Fruit fly (Drosophila melanogaster) whole organism, embryonic: Measurements from ENCODE around the gene Reg-2.

Experiments
- Aef1 ChIP-seq: fragments of 200-800 bp; sonication (Bioruptor generic); IDR thresholded peaks from 3 replicates; pipeline ENCODE4 v1.3.6; 2022; ENCODE audit warnings: missing biosample characterization, missing genetic modification characterization
- Asciz ChIP-seq: fragments of 200-800 bp; sonication (Bioruptor generic); optimal IDR thresholded peaks from 2 replicates; lab custom pipeline; 2017; ENCODE audit warnings: missing biosample characterization, mild to moderate bottlenecking, missing genetic modification characterization, missing genetic modification reagents
- CG10431 ChIP-seq: fragments of 200-800 bp; sonication (Bioruptor generic); optimal IDR thresholded peaks from 3 replicates; lab custom pipeline; 2018; ENCODE audit warnings: missing biosample characterization, mild to moderate bottlenecking, missing genetic modification characterization
- CG10462 ChIP-seq: fragments of 200-800 bp; sonication (Bioruptor generic); optimal IDR thresholded peaks from 2 replicates; lab custom pipeline; 2016; ENCODE audit warnings: missing biosample characterization, missing genetic modification characterization
- CG14710 ChIP-seq: fragments of 200-800 bp; sonication (Bioruptor generic); optimal IDR thresholded peaks from 3 replicates; lab custom pipeline; 2019; ENCODE audit warnings: missing biosample characterization, mild to moderate bottlenecking, missing genetic modification characterization, moderate library complexity
- CG15601 ChIP-seq: fragments of 200-800 bp; sonication (Bioruptor generic); optimal IDR thresholded peaks from 3 replicates; lab custom pipeline; 2019; ENCODE audit warnings: missing biosample characterization, mild to moderate bottlenecking, missing genetic modification characterization, moderate library complexity
- CG17912 ChIP-seq: fragments of 200-800 bp; sonication (Bioruptor generic); optimal IDR thresholded peaks from 2 replicates; lab custom pipeline; 2018; ENCODE audit warnings: missing biosample characterization, mild to moderate bottlenecking, missing genetic modification characterization
- CG18262 ChIP-seq: fragments of 200-800 bp; optimal IDR thresholded peaks from 3 replicates; lab custom pipeline; 2019; ENCODE audit warnings: missing biosample characterization, mild to moderate bottlenecking, missing genetic modification characterization, moderate library complexity
- CG18619 ChIP-seq: fragments of 200-800 bp; sonication (Bioruptor generic); optimal IDR thresholded peaks from 3 replicates; lab custom pipeline; 2017; ENCODE audit warnings: missing biosample characterization, mild to moderate bottlenecking, missing genetic modification characterization
- CG2129 ChIP-seq: fragments of 200-800 bp; sonication (Bioruptor generic); IDR thresholded peaks from 2 replicates; pipeline ENCODE4 v1.3.6; 2022; ENCODE audit warnings: missing biosample characterization, missing genetic modification characterization; ENCODE audit not compliant: partially characterized antibody
- CG2678 ChIP-seq: fragments of 200-800 bp; sonication (Bioruptor generic); optimal IDR thresholded peaks from 3 replicates; lab custom pipeline; 2019; ENCODE audit warnings: missing biosample characterization, mild to moderate bottlenecking, missing genetic modification characterization, moderate library complexity
- CG30431 ChIP-seq: fragments of 200-800 bp; sonication (Bioruptor generic); optimal IDR thresholded peaks from 2 replicates; lab custom pipeline; 2017; ENCODE audit warnings: missing biosample characterization, missing genetic modification characterization
- CG31224 ChIP-seq: fragments of 200-800 bp; sonication (Bioruptor generic); IDR thresholded peaks from 2 replicates; pipeline ENCODE4 v1.3.6; 2022; ENCODE audit warnings: missing biosample characterization, missing genetic modification characterization
- CG34224 ChIP-seq: fragments of 200-800 bp; sonication (Bioruptor generic); IDR thresholded peaks from 3 replicates; pipeline ENCODE4 v1.3.6; 2022; ENCODE audit warnings: missing biosample characterization, missing genetic modification characterization; ENCODE audit not compliant: partially characterized antibody
- CG34376 ChIP-seq: fragments of 200-800 bp; sonication (Bioruptor generic); optimal IDR thresholded peaks from 2 replicates; lab custom pipeline; 2018; ENCODE audit warnings: missing biosample characterization, mild to moderate bottlenecking, missing genetic modification characterization
- CG3995 ChIP-seq: fragments of 200-800 bp; sonication (Bioruptor generic); optimal IDR thresholded peaks from 3 replicates; lab custom pipeline; 2016; ENCODE audit warnings: missing biosample characterization, missing genetic modification characterization
- CG4707 ChIP-seq: fragments of 200-800 bp; sonication (Bioruptor generic); optimal IDR thresholded peaks from 2 replicates; lab custom pipeline; 2018; ENCODE audit warnings: missing biosample characterization, mild to moderate bottlenecking, missing genetic modification characterization, moderate library complexity
- CG5953 ChIP-seq: fragments of 200-800 bp; sonication (Bioruptor generic); IDR thresholded peaks from 2 replicates; pipeline ENCODE4 v1.3.6; 2022; ENCODE audit warnings: missing biosample characterization, missing genetic modification characterization
- CG6854 ChIP-seq: fragments of 200-800 bp; sonication (Bioruptor generic); optimal IDR thresholded peaks from 3 replicates; lab custom pipeline; 2017; ENCODE audit warnings: missing biosample characterization, mild to moderate bottlenecking, missing genetic modification characterization
- CG7963 ChIP-seq: fragments of 200-800 bp; sonication (Bioruptor generic); IDR thresholded peaks from 3 replicates; pipeline ENCODE4 v1.3.6; 2022; ENCODE audit warnings: missing biosample characterization, missing genetic modification characterization; ENCODE audit not compliant: partially characterized antibody
- CG8359 ChIP-seq: fragments of 200-800 bp; sonication (Bioruptor generic); optimal IDR thresholded peaks from 2 replicates; lab custom pipeline; 2017; ENCODE audit warnings: missing biosample characterization, mild to moderate bottlenecking, missing genetic modification characterization, borderline replicate concordance
- CG9215 ChIP-seq: fragments of 200-800 bp; sonication (Bioruptor generic); IDR thresholded peaks from 2 replicates; pipeline ENCODE4 v1.3.6; 2022; ENCODE audit warnings: missing biosample characterization, missing genetic modification characterization
- Eip74EF ChIP-seq, 2 experiments: fragments of 200-800 bp in 1 of 2; fragments of >200 bp in 1 of 2; sonication (Bioruptor generic) in 1 of 2; optimal IDR thresholded peaks; 2 replicates each; lab custom pipeline; 2017 to 2019; ENCODE audit warnings: missing biosample characterization in 2 of 2, missing genetic modification characterization in 2 of 2, mild to moderate bottlenecking in 1 of 2, moderate library complexity in 1 of 2
- GATAe ChIP-seq: fragments of 200-800 bp; sonication (Bioruptor generic); conservative IDR thresholded peaks from 2 replicates; pipeline ENCODE4 v1.3.6; 2022; ENCODE audit warnings: missing biosample characterization, missing genetic modification characterization
- H2.0 ChIP-seq: fragments of 200-800 bp; sonication (Bioruptor generic); IDR thresholded peaks from 2 replicates; pipeline ENCODE4 v1.3.6; 2022; ENCODE audit warnings: missing biosample characterization, missing genetic modification characterization
- HLH3B ChIP-seq: fragments of 200-800 bp; sonication (Bioruptor generic); IDR thresholded peaks from 2 replicates; pipeline ENCODE4 v1.3.6; 2022; ENCODE audit warnings: missing biosample characterization, missing genetic modification characterization
- HmgD ChIP-seq: fragments of 200-800 bp; sonication (Bioruptor generic); optimal IDR thresholded peaks from 3 replicates; lab custom pipeline; 2016; ENCODE audit warnings: missing biosample characterization, missing genetic modification characterization
- Myb ChIP-seq: fragments of 200-800 bp; sonication (Bioruptor generic); optimal IDR thresholded peaks from 2 replicates; lab custom pipeline; 2016; ENCODE audit warnings: missing biosample characterization, missing genetic modification characterization
- Nf-YB ChIP-seq: fragments of 200-800 bp; sonication (Bioruptor generic); optimal IDR thresholded peaks from 3 replicates; lab custom pipeline; 2019; ENCODE audit warnings: missing biosample characterization, mild to moderate bottlenecking, missing genetic modification characterization, moderate library complexity
- al ChIP-seq: fragments of 200-800 bp; sonication (Bioruptor generic); IDR thresholded peaks from 2 replicates; pipeline ENCODE4 v1.3.6; 2022; ENCODE audit warnings: missing biosample characterization, missing genetic modification characterization
- ato ChIP-seq: fragments of 200-800 bp; sonication (Bioruptor generic); IDR thresholded peaks from 2 replicates; pipeline ENCODE4 v1.3.6; 2022; ENCODE audit warnings: missing biosample characterization, missing genetic modification characterization; ENCODE audit not compliant: partially characterized antibody
- bsh ChIP-seq, 2 experiments: fragments of 200-800 bp; sonication (Bioruptor generic); optimal IDR thresholded peaks; 2 replicates each; lab custom pipeline; 2017 to 2018; ENCODE audit warnings: mild to moderate bottlenecking in 2 of 2, missing biosample characterization in 2 of 2, missing genetic modification characterization in 2 of 2, moderate library complexity in 1 of 2
- croc ChIP-seq: fragments of 200-800 bp; sonication (Bioruptor generic); conservative IDR thresholded peaks from 3 replicates; pipeline ENCODE4 v1.3.6; 2022; ENCODE audit warnings: missing biosample characterization, missing genetic modification characterization
- crol ChIP-seq: fragments of 200-800 bp; sonication (Bioruptor generic); IDR thresholded peaks from 2 replicates; pipeline ENCODE4 v1.3.6; 2022; ENCODE audit warnings: missing biosample characterization, missing genetic modification characterization
- dan ChIP-seq: fragments of 200-800 bp; sonication (Bioruptor generic); IDR thresholded peaks from 2 replicates; pipeline ENCODE4 v1.3.6; 2022; ENCODE audit warnings: missing biosample characterization, missing genetic modification characterization
- dpn ChIP-seq, 2 experiments: fragments of 200-800 bp; sonication (Bioruptor generic); optimal IDR thresholded peaks; 3 replicates each; lab custom pipeline; 2016; ENCODE audit warnings: missing biosample characterization in 2 of 2, missing genetic modification characterization in 2 of 2
- en ChIP-seq: fragments of 200-800 bp; sonication (Bioruptor generic); optimal IDR thresholded peaks from 2 replicates; lab custom pipeline; 2016; ENCODE audit warnings: missing biosample characterization, missing genetic modification characterization
- gt ChIP-seq: fragments of 200-800 bp; sonication (Bioruptor generic); IDR thresholded peaks from 2 replicates; pipeline ENCODE4 v1.3.6; 2022; ENCODE audit warnings: missing biosample characterization, missing genetic modification characterization
- lmd ChIP-seq: fragments of 200-800 bp; sonication (Bioruptor generic); IDR thresholded peaks from 2 replicates; pipeline ENCODE4 v1.3.6; 2022; ENCODE audit warnings: missing biosample characterization, missing genetic modification characterization
- phol ChIP-seq: fragments of 200-800 bp; sonication (Bioruptor generic); optimal IDR thresholded peaks from 3 replicates; lab custom pipeline; 2018; ENCODE audit warnings: missing biosample characterization, mild to moderate bottlenecking, missing genetic modification characterization, moderate library complexity
- sima ChIP-seq: fragments of 200-800 bp; sonication (Bioruptor generic); optimal IDR thresholded peaks from 2 replicates; lab custom pipeline; 2016; ENCODE audit warnings: missing biosample characterization, missing genetic modification characterization
- slbo ChIP-seq: fragments of 200-800 bp; sonication (Bioruptor generic); IDR thresholded peaks from 2 replicates; pipeline ENCODE4 v1.3.6; 2022; ENCODE audit warnings: missing biosample characterization, missing genetic modification characterization
- so ChIP-seq: fragments of 200-800 bp; sonication (Bioruptor generic); IDR thresholded peaks from 3 replicates; pipeline ENCODE4 v1.3.6; 2022; ENCODE audit warnings: missing biosample characterization, missing genetic modification characterization
- sr ChIP-seq: fragments of 200-800 bp; sonication (Bioruptor generic); IDR thresholded peaks from 3 replicates; pipeline ENCODE4 v1.3.6; 2022; ENCODE audit warnings: missing biosample characterization, missing genetic modification characterization
- ssp ChIP-seq: fragments of 200-800 bp; sonication (Bioruptor generic); IDR thresholded peaks from 2 replicates; pipeline ENCODE4 v1.3.6; 2022; ENCODE audit warnings: missing biosample characterization, missing genetic modification characterization
- stc ChIP-seq: fragments of 200-800 bp; sonication (Bioruptor generic); IDR thresholded peaks from 2 replicates; pipeline ENCODE4 v1.3.6; 2022; ENCODE audit warnings: missing biosample characterization, missing genetic modification characterization
- tgo ChIP-seq: fragments of 200-800 bp; sonication (Bioruptor generic); IDR thresholded peaks from 3 replicates; pipeline ENCODE4 v1.3.6; 2022; ENCODE audit warnings: missing biosample characterization, missing genetic modification characterization
- tin ChIP-seq: fragments of 200-800 bp; sonication (Bioruptor generic); optimal IDR thresholded peaks from 3 replicates; lab custom pipeline; 2016; ENCODE audit warnings: missing biosample characterization, missing genetic modification characterization
- wdn ChIP-seq: fragments of 200-800 bp; sonication (Bioruptor generic); IDR thresholded peaks from 2 replicates; pipeline ENCODE4 v1.3.6; 2022; ENCODE audit warnings: missing biosample characterization, missing genetic modification characterization
- zen ChIP-seq: fragments of 200-800 bp; sonication (Bioruptor generic); optimal IDR thresholded peaks from 3 replicates; lab custom pipeline; 2018; ENCODE audit warnings: missing biosample characterization, mild to moderate bottlenecking, missing genetic modification characterization, moderate library complexity

Gene Reg-2

dm6 chr3L:614751-615424 is 8.5 kb upstream of the Reg-2 start (continued):
- TF ChIP-seq CG14710 (tag; lab: Kevin White, UChicago), result no peak
- peak; percentile 22 for TF ChIP-seq Nf-YB
- no peak for TF ChIP-seq tgo (GFP tag; lab: Robert Waterston, UW)
- TF ChIP-seq CG10431 (GFP tag; lab: Kevin White, UChicago), result no peak
- TF ChIP-seq CG6854 (GFP tag; lab: Kevin White, UChicago), result peak; percentile 18
- TF ChIP-seq zen (tag; lab: Kevin White, UChicago), result no peak
- TF ChIP-seq CG10462 (GFP tag; lab: Kevin White, UChicago), result no peak
- no peak for TF ChIP-seq Eip74EF (GFP tag; optimal IDR thresholded peaks at IDR 0.05; lab: Kevin White, UChicago)
- no peak for TF ChIP-seq croc
- no peak for TF ChIP-seq CG34376 (GFP tag; lab: Kevin White, UChicago)
- TF ChIP-seq CG31224 (GFP tag; lab: Robert Waterston, UW), result no peak
- TF ChIP-seq Aef1 (GFP tag; lab: Robert Waterston, UW), result no peak
- no peak for TF ChIP-seq CG18619 (GFP tag; lab: Kevin White, UChicago)
- TF ChIP-seq CG2678, result peak; percentile 21
- TF ChIP-seq ssp, result no peak
- no peak for TF ChIP-seq CG15601 (tag; lab: Kevin White, UChicago)
- TF ChIP-seq lmd (GFP tag; lab: Robert Waterston, UW), result no peak
- no peak for TF ChIP-seq gt (GFP tag; lab: Robert Waterston, UW)
- no peak for TF ChIP-seq H2.0
- TF ChIP-seq sima (GFP tag; lab: Kevin White, UChicago), result no peak
- TF ChIP-seq CG8359 (GFP tag; lab: Kevin White, UChicago), result peak; percentile 55
- no peak for TF ChIP-seq en
- no peak for TF ChIP-seq tin (GFP tag; lab: Kevin White, UChicago)
- TF ChIP-seq phol (tag; lab: Kevin White, UChicago), result no peak
- TF ChIP-seq dpn (GFP tag; optimal IDR thresholded peaks at IDR 0.05; lab: Kevin White, UChicago), result no peak
- no peak for TF ChIP-seq wdn (GFP tag; lab: Robert Waterston, UW)
- TF ChIP-seq so (GFP tag; lab: Robert Waterston, UW), result peak; percentile 72; the same call in 1 of the 3 replicates
- no peak for TF ChIP-seq CG3995
- TF ChIP-seq slbo, result 0 out of 2 replicates have a peak, but pooled peaks have one; percentile 20
- 0 out of 3 replicates have a peak, but pooled peaks have one; percentile 12 for TF ChIP-seq CG34224 (GFP tag; lab: Robert Waterston, UW)
- no peak for TF ChIP-seq dan
- TF ChIP-seq al (GFP tag; lab: Robert Waterston, UW), result no peak
- peak; percentile 49; the same call in 1 of the 2 replicates for TF ChIP-seq HLH3B (GFP tag; lab: Robert Waterston, UW)
- peak in 1 of 2 experiments; percentile 41 for TF ChIP-seq bsh (GFP tag; optimal IDR thresholded peaks at IDR 0.05; lab: Kevin White, UChicago)
- TF ChIP-seq CG30431 (GFP tag; lab: Kevin White, UChicago), result peak; percentile 18
- TF ChIP-seq CG7963 (GFP tag; lab: Robert Waterston, UW), result no peak
- TF ChIP-seq CG18262 (tag; lab: Kevin White, UChicago), result no peak
- TF ChIP-seq CG2129 (GFP tag; lab: Robert Waterston, UW), result no peak
- no peak for TF ChIP-seq Myb (GFP tag; lab: Kevin White, UChicago)
- TF ChIP-seq ato (GFP tag; lab: Robert Waterston, UW), result no peak
- TF ChIP-seq CG9215 (GFP tag; lab: Robert Waterston, UW), result no peak
- TF ChIP-seq Asciz (GFP tag; lab: Kevin White, UChicago), result peak; percentile 54
- TF ChIP-seq CG4707 (GFP tag; lab: Kevin White, UChicago), result peak; percentile 46
- no peak for TF ChIP-seq HmgD (GFP tag; lab: Kevin White, UChicago)
- TF ChIP-seq sr (GFP tag; lab: Robert Waterston, UW), result peak; percentile 53; the same call in 2 of the 3 replicates
- TF ChIP-seq GATAe (GFP tag; lab: Robert Waterston, UW), result no peak
- TF ChIP-seq crol (GFP tag; lab: Robert Waterston, UW), result peak; percentile 95
- TF ChIP-seq stc (GFP tag; lab: Robert Waterston, UW), result peak; percentile 78
- peak; percentile 64 for TF ChIP-seq CG17912 (GFP tag; lab: Kevin White, UChicago)
- TF ChIP-seq CG5953, result 0 out of 2 replicates have a peak, but pooled peaks have one; percentile 48
